Worm (Caenorhabditis elegans) whole organism, young adult: Measurements from ENCODE around the gene srx-111.
"Not testable (repeated sequence)": the region's sequence is repeated elsewhere in the genome, so short reads cannot be mapped to it uniquely, and the experiment has no call there.

Source experiments
- F52B5.7 ChIP-seq: sonication (generic microtip); optimal IDR thresholded peaks from 2 replicates; lab custom pipeline; 2016; ENCODE audit warnings: mild to moderate bottlenecking, missing genetic modification characterization, missing compliant biosample characterization
- Y53F4B.3 ChIP-seq: fragments of 200-800 bp; sonication (Bioruptor generic); IDR thresholded peaks from 2 replicates; pipeline ENCODE4 v1.3.6; 2022; ENCODE audit warnings: missing genetic modification reagents, missing genetic modification characterization, missing compliant biosample characterization
- ama-1 ChIP-seq, 3 experiments: fragments of 150-350 bp in 1 of 3; sonication (generic microtip) in 2 of 3; optimal IDR thresholded peaks; 2 replicates each; lab custom pipeline; 2014 to 2018; ENCODE audit warnings: missing biosample characterization in 2 of 3, missing genetic modification characterization in 2 of 3, missing genetic modification reagents in 2 of 3
- ccch-3 ChIP-seq: fragments of 200-800 bp; sonication (Bioruptor generic); optimal IDR thresholded peaks from 2 replicates; lab custom pipeline; 2018; ENCODE audit warnings: mild to moderate bottlenecking, missing genetic modification characterization, missing compliant biosample characterization
- mel-28 ChIP-seq: sonication (generic microtip); optimal IDR thresholded peaks from 2 replicates; lab custom pipeline; 2016; ENCODE audit warnings: borderline replicate concordance, mild to moderate bottlenecking, missing genetic modification characterization, missing compliant biosample characterization
- pha-4 ChIP-seq: fragments of 150-350 bp; sonication (generic microtip); optimal IDR thresholded peaks from 2 replicates; lab custom pipeline; 2014; ENCODE audit warnings: missing biosample characterization, missing genetic modification reagents, missing genetic modification characterization
- sdz-38 ChIP-seq: sonication (generic microtip); optimal IDR thresholded peaks from 2 replicates; lab custom pipeline; 2016; ENCODE audit warnings: missing genotype, missing genetic modification characterization, missing compliant biosample characterization
- unc-130 ChIP-seq: sonication (generic microtip); optimal IDR thresholded peaks from 2 replicates; lab custom pipeline; 2016; ENCODE audit warnings: missing genetic modification reagents, missing genetic modification characterization, missing compliant biosample characterization
- ztf-6 ChIP-seq: fragments of 200-800 bp; sonication (Bioruptor generic); IDR thresholded peaks from 2 replicates; pipeline ENCODE4 v1.3.6; 2022; ENCODE audit warnings: missing genetic modification reagents, missing genetic modification characterization, missing compliant biosample characterization

ce11 chrII:3761599-3761998, 4.0 kb downstream of the srx-111 start, which contains the start of gene T24E12.6:
- TF ChIP-seq F52B5.7 (tag; lab: Kevin White, UChicago); ccch-3; Y53F4B.3 (GFP tag; lab: Robert Waterston, UW); pha-4; ama-1 (optimal IDR thresholded peaks at IDR 0.05; lab: Kevin White, UChicago); ama-1 (GFP tag; optimal IDR thresholded peaks at IDR 0.05; lab: Kevin White, UChicago); mel-28 (tag; lab: Kevin White, UChicago); ztf-6 (GFP tag; lab: Robert Waterston, UW); sdz-38 (tag; lab: Kevin White, UChicago); unc-130: not testable (repeated sequence)
